Comparison of ENCODE assay signal across 6 worm cellular contexts in the genomic region with DNA sequence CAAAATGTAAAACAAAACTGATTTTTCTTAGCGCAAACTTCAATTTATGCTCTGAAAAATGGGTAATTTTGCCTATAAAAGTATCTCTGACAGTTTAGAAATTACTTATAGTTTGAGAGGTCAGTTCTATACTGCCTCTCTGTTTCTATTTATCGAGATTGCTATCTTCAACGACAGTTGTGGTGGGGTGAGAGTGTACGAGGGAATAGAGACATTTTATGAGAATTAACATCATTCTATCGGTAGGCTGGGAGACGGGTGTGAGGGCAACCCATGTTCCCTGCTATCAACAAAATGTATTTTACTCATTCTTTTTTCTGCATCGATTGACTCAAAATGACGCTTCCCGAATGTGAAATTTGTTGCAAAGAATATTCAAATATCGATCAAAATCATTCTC.
A peak's percentile ranks its signal among the peaks of the same experiment; 100 is the strongest.
TF ChIP-seq lines count a peak whose summit lies in the region.

A gene (plus strand): TSS at position 238 of the 400 bp plus-strand sequence.

TF ChIP-seq in whole organism, L1 larva, 84 proteins besides CTCF, POLR2A, EP300 and RAD21:
- TF ChIP-seq ces-1 (GFP tag; optimal IDR thresholded peaks at IDR 0.05; lab: Kevin White, UChicago) (no peak), aly-2 (tag; optimal IDR thresholded peaks at IDR 0.05; lab: Kevin White, UChicago) (no peak), snu-23 (GFP tag; optimal IDR thresholded peaks at IDR 0.05; lab: Kevin White, UChicago) (no peak), zip-4 (GFP tag; optimal IDR thresholded peaks at IDR 0.05; lab: Kevin White, UChicago) (no peak), elt-2 (tag; optimal IDR thresholded peaks at IDR 0.05; lab: Kevin White, UChicago) (peak; percentile 30), tbx-2 (tag; optimal IDR thresholded peaks at IDR 0.05; lab: Kevin White, UChicago) (no peak)

TF ChIP-seq in whole organism, L2 larva, 48 proteins besides CTCF, POLR2A, EP300 and RAD21:
- peak; percentile 87 for TF ChIP-seq fos-1 (tag; optimal IDR thresholded peaks at IDR 0.05; lab: Kevin White, UChicago)
- no peak for TF ChIP-seq mdl-1 (tag; optimal IDR thresholded peaks at IDR 0.05; lab: Kevin White, UChicago)
- TF ChIP-seq ztf-1 (GFP tag; conservative IDR thresholded peaks at IDR 0.05; lab: Robert Waterston, UW): no peak

TF ChIP-seq in whole organism, L3 larva, 47 proteins besides CTCF, POLR2A, EP300 and RAD21:
- TF ChIP-seq elt-2 (tag; optimal IDR thresholded peaks at IDR 0.05; lab: Kevin White, UChicago) (peak; percentile 82), pqm-1 (tag; optimal IDR thresholded peaks at IDR 0.05; lab: Kevin White, UChicago) (peak; percentile 59), ZK546.5 (tag; optimal IDR thresholded peaks at IDR 0.05; lab: Kevin White, UChicago) (no peak), nhr-28 (tag; optimal IDR thresholded peaks at IDR 0.05; lab: Kevin White, UChicago) (no peak), skn-1 (tag; optimal IDR thresholded peaks at IDR 0.05; lab: Kevin White, UChicago) (no peak), tbx-2 (tag; optimal IDR thresholded peaks at IDR 0.05; lab: Kevin White, UChicago) (no peak), jun-1 (tag; optimal IDR thresholded peaks at IDR 0.05; lab: Kevin White, UChicago) (no peak), unc-62 (GFP tag; optimal IDR thresholded peaks at IDR 0.05; lab: Kevin White, UChicago) (no peak), nhr-12 (tag; optimal IDR thresholded peaks at IDR 0.05; lab: Kevin White, UChicago) (no peak)

TF ChIP-seq in whole organism, L4 larva, 104 proteins besides CTCF, POLR2A, EP300 and RAD21:
- TF ChIP-seq T20F7.1 (GFP tag; optimal IDR thresholded peaks at IDR 0.05; lab: Kevin White, UChicago) (peak; percentile 32), daf-8 (GFP tag; IDR thresholded peaks at IDR 0.05; lab: Robert Waterston, UW) (no peak), zfp-2 (tag; optimal IDR thresholded peaks at IDR 0.05; lab: Kevin White, UChicago) (no peak), unc-62 (GFP tag; optimal IDR thresholded peaks at IDR 0.05 in 1 of 2; lab: Kevin White, UChicago) (peak in 1 of 2 experiments; percentile 37), unc-62 (tag; optimal IDR thresholded peaks at IDR 0.05; lab: Kevin White, UChicago) (no peak), daf-16 (GFP tag; optimal IDR thresholded peaks at IDR 0.05; lab: Kevin White, UChicago) (no peak), daf-16 (tag; optimal IDR thresholded peaks at IDR 0.05; lab: Kevin White, UChicago) (peak; percentile 62), nhr-41 (GFP tag; IDR thresholded peaks at IDR 0.05; lab: Robert Waterston, UW) (peak; percentile 55; the same call in 1 of the 2 replicates), nhr-102 (tag; optimal IDR thresholded peaks at IDR 0.05; lab: Kevin White, UChicago) (no peak), nhr-28 (tag; optimal IDR thresholded peaks at IDR 0.05; lab: Kevin White, UChicago) (peak; percentile 78), attf-4 (tag; optimal IDR thresholded peaks at IDR 0.05; lab: Kevin White, UChicago) (no peak), dmd-6 (GFP tag; IDR thresholded peaks at IDR 0.05; lab: Robert Waterston, UW) (peak; percentile 69), dve-1 (tag; optimal IDR thresholded peaks at IDR 0.05; lab: Kevin White, UChicago; ENCODE audit: insufficient read depth) (peak; percentile 23), php-3 (GFP tag; IDR thresholded peaks at IDR 0.05; lab: Robert Waterston, UW) (0 out of 2 replicates have a peak, but pooled peaks have one; percentile 48), aha-1 (tag; lab: Kevin White, UChicago) (peak; percentile 80), hlh-11 (tag; optimal IDR thresholded peaks at IDR 0.05; lab: Kevin White, UChicago) (peak; percentile 58), pqm-1 (tag; optimal IDR thresholded peaks at IDR 0.05; lab: Kevin White, UChicago) (peak; percentile 91)

TF ChIP-seq in whole organism, late embryonic, 69 proteins besides CTCF, POLR2A, EP300 and RAD21:
- no peak for TF ChIP-seq ceh-31 (tag; optimal IDR thresholded peaks at IDR 0.05; lab: Kevin White, UChicago)
- TF ChIP-seq elt-2 (tag; optimal IDR thresholded peaks at IDR 0.05; lab: Kevin White, UChicago): peak; percentile 17

TF ChIP-seq in whole organism, young adult, 124 proteins besides CTCF, POLR2A, EP300 and RAD21:
- TF ChIP-seq C17E4.6 (GFP tag; IDR thresholded peaks at IDR 0.05; lab: Robert Waterston, UW) (no peak), F37B4.10 (GFP tag; IDR thresholded peaks at IDR 0.05; lab: Robert Waterston, UW) (no peak), nhr-80 (tag; optimal IDR thresholded peaks at IDR 0.05; lab: Kevin White, UChicago) (peak; percentile 93), ets-4 (GFP tag; optimal IDR thresholded peaks at IDR 0.05; lab: Kevin White, UChicago) (peak; percentile 64), unc-130 (GFP tag; optimal IDR thresholded peaks at IDR 0.05; lab: Kevin White, UChicago) (no peak), madf-10 (tag; optimal IDR thresholded peaks at IDR 0.05; lab: Kevin White, UChicago) (no peak), akir-1 (GFP tag; optimal IDR thresholded peaks at IDR 0.05; lab: Kevin White, UChicago) (no peak), F23B12.7 (tag; optimal IDR thresholded peaks at IDR 0.05; lab: Kevin White, UChicago; ENCODE audit: insufficient read depth) (no peak), dox-1 (GFP tag; IDR thresholded peaks at IDR 0.05; lab: Robert Waterston, UW) (peak; percentile 50), F33H1.4 (GFP tag; IDR thresholded peaks at IDR 0.05; lab: Robert Waterston, UW) (no peak)
